Fruit fly (Drosophila melanogaster): Measurements from ENCODE around the gene heca.

DNA sequence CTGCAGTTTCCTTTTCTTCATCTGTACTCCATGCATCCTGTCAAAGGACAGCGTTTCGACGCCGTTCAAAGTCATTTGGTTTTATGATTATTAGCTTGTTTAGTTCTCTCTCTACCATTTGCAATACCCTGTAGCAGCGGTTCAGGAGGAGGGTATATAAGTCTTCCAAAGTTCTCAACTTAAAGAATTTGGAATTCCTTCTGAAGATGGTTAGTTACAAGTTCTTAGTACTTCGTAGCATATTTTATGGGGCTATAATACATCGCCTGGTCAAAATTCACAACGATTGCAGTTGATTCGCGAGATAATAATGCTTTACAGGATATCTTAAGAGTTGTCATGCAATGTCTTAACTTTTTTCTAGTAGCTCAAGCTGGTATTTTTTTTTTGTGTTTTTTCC is 8.6 kb downstream of the heca start:
- no peak for TF ChIP-seq Myc (optimal IDR thresholded peaks at IDR 0.05)
- no peak for TF ChIP-seq h (optimal IDR thresholded peaks at IDR 0.05)
- no peak for TF ChIP-seq insv (optimal IDR thresholded peaks at IDR 0.05)

Measured in Kc167 (cell line).